Fruit fly (Drosophila melanogaster): Measurements from ENCODE around the gene Droj2.

The Droj2 gene

DNA sequence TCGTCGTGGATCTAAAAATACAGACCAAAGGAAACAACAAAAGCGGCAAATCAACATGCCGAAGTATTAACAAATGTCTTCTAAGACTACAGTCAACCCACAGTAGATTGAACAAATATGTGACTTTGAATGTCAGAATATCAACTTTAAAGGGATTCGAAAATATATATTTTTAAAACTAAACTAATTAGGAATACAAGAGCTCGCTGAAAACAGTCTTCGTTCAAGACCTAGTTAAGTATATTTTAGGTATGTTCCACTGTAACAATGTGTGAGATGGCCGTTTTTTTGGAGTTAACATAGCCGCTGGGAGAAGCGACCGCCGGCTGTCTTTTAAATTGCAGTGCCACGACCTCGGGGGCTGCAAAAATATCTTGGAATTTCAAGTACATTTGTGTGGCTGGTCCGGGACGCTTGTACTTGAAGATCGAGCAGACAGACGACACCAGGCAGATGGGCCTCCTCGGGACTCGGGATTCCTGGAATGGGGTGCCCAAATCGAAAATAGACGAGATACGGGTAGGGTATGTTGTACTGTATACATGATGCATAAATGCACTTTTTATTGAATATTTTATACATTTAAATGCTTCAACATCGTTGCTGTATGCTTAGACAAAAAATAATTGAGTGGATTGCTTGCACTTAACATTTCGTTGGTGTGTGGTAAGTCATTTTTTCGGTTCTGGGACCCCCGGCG, 46.6 kb downstream of the Droj2 start (continued):
- TF ChIP-seq exex (tag; optimal IDR thresholded peaks at IDR 0.05) (no peak), her (GFP tag; optimal IDR thresholded peaks at IDR 0.05) (no peak), Chrac-16 (GFP tag; optimal IDR thresholded peaks at IDR 0.05) (peak; percentile 65), CG12071 (GFP tag; optimal IDR thresholded peaks at IDR 0.05) (peak; percentile 71), Asciz (GFP tag; optimal IDR thresholded peaks at IDR 0.05) (peak; percentile 57), jing (GFP tag; optimal IDR thresholded peaks at IDR 0.05) (peak; percentile 33), gcm (GFP tag; optimal IDR thresholded peaks at IDR 0.05) (peak; percentile 53), ham (GFP tag; IDR thresholded peaks at IDR 0.05) (no peak), salm (tag; optimal IDR thresholded peaks at IDR 0.05) (peak; percentile 55), NfI (GFP tag; optimal IDR thresholded peaks at IDR 0.05) (peak; percentile 69), CG10959 (GFP tag; IDR thresholded peaks at IDR 0.05) (peak; percentile 69; the same call in 1 of the 2 replicates), Camta (GFP tag; optimal IDR thresholded peaks at IDR 0.05) (peak; percentile 43), p53 (GFP tag; optimal IDR thresholded peaks at IDR 0.05) (no peak), sd (tag; optimal IDR thresholded peaks at IDR 0.05) (peak; percentile 47), Med (GFP tag) (peak; percentile 84), Lim3 (GFP tag; IDR thresholded peaks at IDR 0.05) (no peak), Antp (GFP tag; optimal IDR thresholded peaks at IDR 0.05) (peak; percentile 36), CG14050 (GFP tag; IDR thresholded peaks at IDR 0.05) (peak; percentile 47; the same call in 2 of the 3 replicates), esg (GFP tag; conservative IDR thresholded peaks at IDR 0.05) (peak; percentile 74)

dm6 chr3R:13433623-13434022, 51.7 kb downstream of the Droj2 start:
- TF ChIP-seq lola (GFP tag; optimal IDR thresholded peaks at IDR 0.05) (peak in 1 of 3 experiments; percentile 87), CG13296 (GFP tag; optimal IDR thresholded peaks at IDR 0.05) (peak; percentile 88), Ptx1 (GFP tag; IDR thresholded peaks at IDR 0.05) (peak; percentile 62), slbo (GFP tag; IDR thresholded peaks at IDR 0.05) (peak; percentile 78), CG3163 (GFP tag; optimal IDR thresholded peaks at IDR 0.05) (peak; percentile 11), hbn (GFP tag; IDR thresholded peaks at IDR 0.05; ENCODE audit: partially characterized antibody) (no peak), CG2202 (tag; optimal IDR thresholded peaks at IDR 0.05) (peak; percentile 71), rib (GFP tag; IDR thresholded peaks at IDR 0.05) (no peak), CG8478 (optimal IDR thresholded peaks at IDR 0.05) (no peak), CG6254 (GFP tag; optimal IDR thresholded peaks at IDR 0.05) (peak; percentile 55), CG10654 (GFP tag; optimal IDR thresholded peaks at IDR 0.05) (peak; percentile 64), ATbp (GFP tag; optimal IDR thresholded peaks at IDR 0.05) (peak; percentile 71), NFAT (GFP tag; IDR thresholded peaks at IDR 0.05) (0 out of 2 replicates have a peak, but pooled peaks have one; percentile 12), C15 (GFP tag; IDR thresholded peaks at IDR 0.05) (no peak), CG18262 (tag; optimal IDR thresholded peaks at IDR 0.05) (peak; percentile 81), usp (GFP tag; optimal IDR thresholded peaks at IDR 0.05) (no peak), psq (GFP tag; optimal IDR thresholded peaks at IDR 0.05) (peak; percentile 53), CG32532 (GFP tag; IDR thresholded peaks at IDR 0.05) (peak; percentile 75), pb (GFP tag; optimal IDR thresholded peaks at IDR 0.05) (no peak), insv (GFP tag; optimal IDR thresholded peaks at IDR 0.05) (peak in 1 of 2 experiments; percentile 24), CG6683 (GFP tag; optimal IDR thresholded peaks at IDR 0.05) (peak; percentile 26), CG4404 (GFP tag; IDR thresholded peaks at IDR 0.05) (0 out of 2 replicates have a peak, but pooled peaks have one; percentile 35), CG5953 (GFP tag; IDR thresholded peaks at IDR 0.05) (peak; percentile 30; the same call in 1 of the 2 replicates), br (optimal IDR thresholded peaks at IDR 0.05) (no peak), ken (GFP tag; IDR thresholded peaks at IDR 0.05) (peak; percentile 28; the same call in 1 of the 3 replicates), wor (GFP tag; IDR thresholded peaks at IDR 0.05) (peak; percentile 55), CG8944 (GFP tag; optimal IDR thresholded peaks at IDR 0.05) (peak; percentile 24), corto (GFP tag; optimal IDR thresholded peaks at IDR 0.05) (no peak), BtbVII (GFP tag; optimal IDR thresholded peaks at IDR 0.05) (peak; percentile 60), prd (optimal IDR thresholded peaks at IDR 0.05) (no peak), prd (GFP tag; IDR thresholded peaks at IDR 0.05) (peak; percentile 62), Xrp1 (GFP tag; IDR thresholded peaks at IDR 0.05) (peak; percentile 84)
